Fruit fly (Drosophila melanogaster) Kc167 (cell line): ENCODE measurements around the gene CG31248.

Experiments
- Myc ChIP-seq: fragments of >200 bp; optimal IDR thresholded peaks from 2 replicates; lab custom pipeline; 2017; ENCODE audit warnings: missing external identifiers
- Sin3A ChIP-seq: fragments of >200 bp; optimal IDR thresholded peaks from 2 replicates; lab custom pipeline; 2018; ENCODE audit warnings: missing external identifiers
- h ChIP-seq: fragments of >200 bp; optimal IDR thresholded peaks from 3 replicates; lab custom pipeline; 2018; ENCODE audit warnings: missing external identifiers
- insv ChIP-seq: fragments of >200 bp; optimal IDR thresholded peaks from 3 replicates; lab custom pipeline; 2018; ENCODE audit warnings: missing external identifiers
- psq ChIP-seq: fragments of >200 bp; optimal IDR thresholded peaks from 2 replicates; lab custom pipeline; 2017; ENCODE audit warnings: missing external identifiers
- ttk ChIP-seq: sonication (Bioruptor generic); optimal IDR thresholded peaks from 2 replicates; lab custom pipeline; 2017; ENCODE audit warnings: missing external identifiers

CG31248 gene

dm6 chr3R:7109760-7110303 is 19.3 kb upstream of the CG31248 start:
- TF ChIP-seq h (lab: Kevin White, UChicago) (no peak), insv (lab: Kevin White, UChicago) (no peak), Myc (lab: Kevin White, UChicago) (no peak), ttk (lab: Kevin White, UChicago) (no peak), psq (lab: Kevin White, UChicago) (no peak), Sin3A (lab: Kevin White, UChicago) (no peak)

DNA sequence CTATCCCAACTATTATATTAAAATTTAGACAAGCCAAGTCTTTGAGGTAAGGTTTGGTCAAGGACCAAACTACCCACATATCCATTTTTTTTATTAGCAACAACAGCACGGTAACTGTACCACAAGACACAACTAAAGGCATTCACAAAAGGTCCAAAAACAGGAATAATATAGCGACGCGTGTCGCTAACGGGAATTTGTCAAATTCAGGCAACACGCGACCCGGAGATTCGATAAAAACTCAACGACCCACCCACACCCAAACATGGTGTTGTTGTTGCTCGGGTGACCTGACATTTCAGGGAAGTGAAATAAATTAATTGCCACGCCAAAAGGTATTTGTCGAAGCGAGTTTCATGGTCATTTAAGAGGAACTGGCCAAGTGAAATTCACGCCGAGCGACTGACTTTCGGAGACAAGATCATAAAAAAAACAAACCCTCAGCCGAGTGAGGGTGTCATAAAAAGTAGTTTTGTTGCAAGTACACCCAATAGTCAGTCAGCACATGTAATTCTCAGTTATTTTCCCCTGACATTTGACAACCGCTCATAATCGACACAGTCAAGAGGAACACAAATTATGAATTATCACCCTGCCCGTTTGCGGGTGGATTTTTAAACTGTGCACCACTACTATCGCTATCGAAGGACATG is 17.8 kb upstream of the CG31248 start:
- TF ChIP-seq ttk (lab: Kevin White, UChicago) = no peak
- TF ChIP-seq Sin3A (lab: Kevin White, UChicago) = no peak
- no peak for TF ChIP-seq psq (lab: Kevin White, UChicago)
- TF ChIP-seq Myc (lab: Kevin White, UChicago) = no peak
- no peak for TF ChIP-seq h (lab: Kevin White, UChicago)

DNA sequence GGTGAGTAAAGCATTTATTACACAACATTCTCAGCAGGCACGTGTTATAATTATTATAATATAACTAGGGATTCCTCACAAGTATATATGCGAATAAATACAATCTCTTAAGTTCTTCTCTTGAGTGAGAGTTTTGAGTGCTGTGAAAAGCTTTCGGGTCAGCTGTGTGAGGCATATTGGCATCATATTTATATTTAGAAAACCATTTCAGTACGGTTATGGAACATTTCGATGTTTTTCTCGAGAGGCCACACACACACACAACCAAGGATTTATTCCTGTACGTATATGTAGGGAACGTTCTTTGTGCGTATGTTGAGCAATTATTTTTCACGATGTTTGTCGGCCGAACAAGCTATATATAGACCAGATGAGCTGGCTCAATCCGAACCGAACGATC is 16.1 kb upstream of the CG31248 start:
- no peak for TF ChIP-seq psq (lab: Kevin White, UChicago)
- TF ChIP-seq Myc (lab: Kevin White, UChicago) = no peak
- no peak for TF ChIP-seq insv (lab: Kevin White, UChicago)
- TF ChIP-seq Sin3A (lab: Kevin White, UChicago) = no peak
- no peak for TF ChIP-seq h (lab: Kevin White, UChicago)
- TF ChIP-seq ttk (lab: Kevin White, UChicago) = no peak

DNA sequence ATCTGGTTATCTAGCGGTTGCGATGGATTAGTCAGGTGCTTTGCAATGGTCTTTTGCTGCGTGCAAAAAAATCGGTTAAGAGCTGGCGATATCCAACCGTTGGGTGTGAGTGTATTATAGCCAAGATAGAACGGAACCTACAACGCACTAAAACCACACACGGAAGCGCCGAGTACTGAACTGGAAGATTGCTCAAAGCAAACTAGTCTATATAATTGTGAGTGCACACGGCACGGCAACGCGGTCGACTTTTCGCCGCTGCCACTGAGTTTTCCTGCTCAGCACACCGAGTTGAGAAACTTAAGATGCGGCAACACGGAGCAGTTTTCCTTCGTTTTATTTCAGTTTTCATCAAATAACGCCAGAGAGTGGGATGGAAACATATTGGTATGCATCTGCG is 12.6 kb upstream of the CG31248 start:
- TF ChIP-seq Sin3A (lab: Kevin White, UChicago) (no peak), Myc (lab: Kevin White, UChicago) (no peak)

- no peak for TF ChIP-seq insv (lab: Kevin White, UChicago)
- TF ChIP-seq Sin3A (lab: Kevin White, UChicago) = no peak
- TF ChIP-seq ttk (lab: Kevin White, UChicago) = no peak
- TF ChIP-seq Myc (lab: Kevin White, UChicago) = no peak
- no peak for TF ChIP-seq psq (lab: Kevin White, UChicago)
- TF ChIP-seq h (lab: Kevin White, UChicago) = no peak
Measured at dm6 chr3R:7117590-7117989, 11.5 kb upstream of the CG31248 start, which contains the start of gene Mlp84B. TSS of gene Mlp84B (minus strand) at chr3R:7117732.

dm6 chr3R:7122172-7123072 is 6.7 kb upstream of the CG31248 start:
- TF ChIP-seq Sin3A (lab: Kevin White, UChicago) = no peak
- TF ChIP-seq h (lab: Kevin White, UChicago) = no peak
- TF ChIP-seq ttk (lab: Kevin White, UChicago) = no peak
- TF ChIP-seq Myc (lab: Kevin White, UChicago) = no peak
- no peak for TF ChIP-seq insv (lab: Kevin White, UChicago)
- no peak for TF ChIP-seq psq (lab: Kevin White, UChicago)

DNA sequence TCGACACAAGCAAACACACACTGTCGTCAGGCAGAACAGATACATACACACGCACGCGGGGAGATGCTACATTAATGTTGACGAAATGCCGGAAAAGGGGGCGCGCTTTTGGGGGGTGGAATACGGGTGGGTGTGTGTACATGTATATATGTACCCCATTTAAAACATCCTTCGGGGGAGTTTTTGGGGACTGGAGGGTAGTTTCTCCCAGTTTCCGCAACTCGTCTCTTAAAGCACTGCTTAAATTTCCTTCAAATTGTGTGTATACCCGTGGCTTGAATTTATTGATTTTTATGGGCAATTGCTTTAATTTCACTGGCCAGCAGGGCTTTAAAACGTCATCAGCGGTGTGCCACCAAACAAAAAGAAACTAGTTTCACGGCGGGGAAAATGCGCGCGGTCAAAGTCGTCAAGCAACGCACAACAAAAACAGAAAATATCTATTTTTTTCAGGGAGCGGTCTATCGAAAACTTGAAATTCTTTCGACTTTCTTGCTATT is 6.0 kb upstream of the CG31248 start:
- TF ChIP-seq psq (lab: Kevin White, UChicago) (no peak), insv (lab: Kevin White, UChicago) (no peak), h (lab: Kevin White, UChicago) (no peak), Sin3A (lab: Kevin White, UChicago) (no peak), ttk (lab: Kevin White, UChicago) (no peak), Myc (lab: Kevin White, UChicago) (no peak)

DNA sequence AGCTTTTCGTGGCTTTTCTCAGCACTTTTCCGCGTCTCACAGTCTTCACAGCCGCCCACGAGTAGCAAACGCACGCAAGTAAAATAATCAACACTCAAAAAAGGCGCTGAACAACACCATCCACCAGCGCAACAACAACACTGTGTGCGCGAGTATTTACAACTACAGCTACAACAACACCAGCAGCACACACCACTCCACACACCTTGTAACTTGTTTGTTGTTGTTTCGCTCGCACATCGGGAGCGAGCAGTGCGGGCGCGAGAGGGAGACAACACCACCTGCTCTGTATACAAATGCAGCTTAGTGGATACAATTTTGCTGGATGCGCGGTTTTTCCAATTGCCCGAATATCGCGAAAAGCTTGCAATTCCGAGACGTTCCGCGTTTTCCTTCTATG is 5.4 kb upstream of the CG31248 start:
- TF ChIP-seq Myc (lab: Kevin White, UChicago) (no peak), psq (lab: Kevin White, UChicago) (no peak), Sin3A (lab: Kevin White, UChicago) (no peak)

- TF ChIP-seq Myc (lab: Kevin White, UChicago) (no peak), Sin3A (lab: Kevin White, UChicago) (peak; percentile 53), ttk (lab: Kevin White, UChicago) (no peak), h (lab: Kevin White, UChicago) (no peak)
Measured at dm6 chr3R:7124109-7124639, 4.9 kb upstream of the CG31248 start, which contains the start of the genes Alh and CG10098. TSS of gene Alh (minus strand) at chr3R:7124185. TSS of gene CG10098 (plus strand) at chr3R:7124548.

DNA sequence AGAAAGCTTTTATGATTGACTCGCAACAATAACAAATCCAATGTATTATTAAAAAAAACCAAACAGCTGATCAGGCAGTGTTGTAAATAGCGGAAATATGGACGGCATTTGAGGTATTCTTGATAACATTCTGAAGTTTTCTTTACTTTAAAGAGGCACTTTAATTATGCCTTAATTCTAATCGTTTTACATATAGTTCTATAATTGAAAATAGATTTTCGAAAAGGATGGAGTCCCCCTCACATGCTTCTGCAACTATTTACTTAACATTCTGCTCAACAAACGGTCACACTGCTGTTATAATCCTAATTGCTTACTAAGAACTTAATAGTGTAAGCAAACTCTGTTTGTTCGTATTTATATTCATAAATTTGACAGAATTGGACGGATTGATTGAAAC is 1.2 kb upstream of the CG31248 start, which contains the start of gene CG10068:
TSS of gene CG10068 (minus strand) at position 62 of the 400 bp plus-strand sequence.
- TF ChIP-seq Sin3A (lab: Kevin White, UChicago) = no peak
- TF ChIP-seq Myc (lab: Kevin White, UChicago) = no peak
- no peak for TF ChIP-seq insv (lab: Kevin White, UChicago)
- no peak for TF ChIP-seq psq (lab: Kevin White, UChicago)
- no peak for TF ChIP-seq h (lab: Kevin White, UChicago)
- no peak for TF ChIP-seq ttk (lab: Kevin White, UChicago)

DNA sequence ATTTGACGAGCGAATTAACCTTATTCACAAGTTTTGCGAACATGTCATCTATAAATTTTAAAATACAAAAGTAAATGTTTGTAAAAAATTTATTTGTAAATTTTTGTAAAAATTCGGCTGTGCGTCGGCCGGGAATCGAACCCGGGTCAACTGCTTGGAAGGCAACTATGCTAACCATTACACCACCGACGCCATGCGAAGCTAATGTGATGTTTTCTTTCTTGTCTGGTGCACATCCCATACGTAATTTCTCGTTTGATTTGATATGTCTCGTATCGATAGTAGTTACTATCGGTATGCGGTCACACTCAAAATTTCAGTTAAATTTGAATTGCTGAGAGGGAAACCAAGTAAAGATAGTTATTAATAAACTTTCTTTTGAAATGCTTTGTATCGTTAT is 1.7 kb downstream of the CG31248 start:
- TF ChIP-seq h (lab: Kevin White, UChicago) (no peak), ttk (lab: Kevin White, UChicago) (no peak), Myc (lab: Kevin White, UChicago) (no peak), insv (lab: Kevin White, UChicago) (no peak), Sin3A (lab: Kevin White, UChicago) (no peak)
